Worm (Caenorhabditis elegans): Measurements from ENCODE around the gene acer-1.

DNA sequence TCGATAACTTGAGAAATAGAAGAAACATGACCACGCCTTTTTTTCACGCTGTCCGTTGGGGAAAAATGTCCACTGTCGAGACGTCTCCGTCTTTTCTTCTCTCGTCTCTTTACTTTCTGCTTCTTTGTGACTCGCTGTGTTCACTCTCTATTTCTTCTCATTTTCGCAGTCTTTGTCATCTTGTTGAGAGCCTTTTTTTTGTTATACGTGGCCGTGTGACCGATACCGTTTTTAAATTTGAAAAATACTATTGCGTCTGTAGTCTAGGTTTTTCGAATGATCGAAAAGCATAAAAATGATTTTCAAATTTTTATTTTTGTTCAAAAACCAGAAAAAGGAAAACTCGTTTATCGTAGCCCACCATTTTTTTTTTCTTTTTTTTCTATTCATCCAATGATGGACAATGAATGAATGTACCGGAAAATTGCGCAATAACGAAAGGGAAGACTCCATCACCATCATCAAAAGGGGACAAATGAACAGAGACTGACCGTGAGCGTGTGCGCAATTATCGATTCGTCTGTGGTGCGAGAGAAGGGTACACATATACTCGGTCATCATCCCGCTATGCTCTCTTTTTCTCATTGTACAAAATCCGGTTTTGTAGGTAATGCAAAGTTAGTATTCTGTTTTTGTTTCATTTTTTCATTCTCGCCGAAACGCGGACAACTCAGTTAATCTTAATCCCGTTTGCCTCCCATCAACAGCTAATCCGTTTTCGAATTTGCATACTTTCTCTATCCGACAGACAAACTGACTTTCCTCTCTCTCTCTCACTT, 45.8 kb downstream of the acer-1 start:
- TF ChIP-seq ZK546.5 (tag; optimal IDR thresholded peaks at IDR 0.05) (no peak), egl-5 (tag; optimal IDR thresholded peaks at IDR 0.05) (no peak), R02D3.7 (tag; optimal IDR thresholded peaks at IDR 0.05) (no peak), aly-2 (tag; optimal IDR thresholded peaks at IDR 0.05) (no peak), nhr-76 (tag; optimal IDR thresholded peaks at IDR 0.05) (no peak), lin-15B (tag; optimal IDR thresholded peaks at IDR 0.05) (no peak), elt-1 (tag; optimal IDR thresholded peaks at IDR 0.05) (no peak), nhr-77 (tag; optimal IDR thresholded peaks at IDR 0.05) (no peak), jun-1 (tag; optimal IDR thresholded peaks at IDR 0.05) (no peak), lin-39 (tag; optimal IDR thresholded peaks at IDR 0.05) (no peak), elt-2 (tag; optimal IDR thresholded peaks at IDR 0.05) (no peak), nhr-237 (tag; optimal IDR thresholded peaks at IDR 0.05) (no peak), elt-3 (tag; optimal IDR thresholded peaks at IDR 0.05) (no peak)

Measured in whole organism, L3 larva.